Worm (Caenorhabditis elegans): ENCODE results near the gene srh-166.
"Not testable (repeated sequence)": the region's sequence is repeated elsewhere in the genome, so short reads cannot be mapped to it uniquely, and the experiment has no call there.

srh-166 gene

DNA sequence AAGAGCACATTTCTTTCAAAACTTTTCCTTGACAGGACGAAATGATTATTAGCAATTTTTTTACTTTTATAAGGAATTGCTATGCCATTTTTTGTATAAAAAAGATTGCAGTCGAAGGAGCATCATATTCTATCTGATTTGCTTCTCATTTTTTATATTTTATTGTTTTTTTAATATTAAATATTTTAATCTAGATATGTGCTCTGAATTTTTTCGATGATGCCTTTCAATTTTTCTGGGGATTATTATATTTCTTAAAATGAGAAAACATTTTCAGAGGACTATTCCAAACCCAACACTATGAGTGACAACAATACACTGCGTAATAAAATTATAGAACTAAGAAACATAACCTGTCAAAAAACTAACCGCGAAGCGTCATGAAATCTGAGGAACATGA lies 43.3 kb upstream of the srh-166 start, which contains the start of gene F26F2.4:
F26F2.4 (plus strand) TSS at position 301 of the 400 bp plus-strand sequence.
- not testable (repeated sequence) for TF ChIP-seq skn-1 (tag; optimal IDR thresholded peaks at IDR 0.05); efl-1 (optimal IDR thresholded peaks at IDR 0.05); efl-1 (GFP tag; optimal IDR thresholded peaks at IDR 0.05 in 1 of 2); fkh-10 (GFP tag; optimal IDR thresholded peaks at IDR 0.05)

DNA sequence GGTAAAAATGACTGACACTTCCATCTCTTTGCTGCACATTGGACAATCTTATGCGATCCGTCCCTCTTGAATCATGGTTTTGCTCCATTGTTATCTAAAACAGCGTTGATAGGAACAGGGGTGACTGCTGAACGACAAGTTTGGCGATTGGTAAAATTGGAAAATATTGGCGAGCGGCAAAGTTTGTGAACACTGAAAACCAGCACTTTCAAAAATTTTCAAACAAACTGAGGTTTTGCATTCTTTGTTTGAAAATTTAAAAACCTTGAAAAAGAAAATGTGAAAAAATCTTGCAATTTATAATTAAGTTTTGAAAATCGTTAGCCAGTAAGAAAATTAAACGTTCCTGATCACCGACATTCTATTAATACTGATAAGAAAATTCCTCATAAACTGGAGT lies 40.8 kb upstream of the srh-166 start, which contains the start of gene F26F2.3:
F26F2.3 (minus strand) TSS at position 101 of the 400 bp plus-strand sequence.
- TF ChIP-seq jun-1 (tag; optimal IDR thresholded peaks at IDR 0.05) (no peak), unc-30 (tag; optimal IDR thresholded peaks at IDR 0.05) (no peak), elt-2 (tag; optimal IDR thresholded peaks at IDR 0.05) (no peak), nhr-11 (tag; optimal IDR thresholded peaks at IDR 0.05) (no peak), dpl-1 (GFP tag; optimal IDR thresholded peaks at IDR 0.05) (no peak)

DNA sequence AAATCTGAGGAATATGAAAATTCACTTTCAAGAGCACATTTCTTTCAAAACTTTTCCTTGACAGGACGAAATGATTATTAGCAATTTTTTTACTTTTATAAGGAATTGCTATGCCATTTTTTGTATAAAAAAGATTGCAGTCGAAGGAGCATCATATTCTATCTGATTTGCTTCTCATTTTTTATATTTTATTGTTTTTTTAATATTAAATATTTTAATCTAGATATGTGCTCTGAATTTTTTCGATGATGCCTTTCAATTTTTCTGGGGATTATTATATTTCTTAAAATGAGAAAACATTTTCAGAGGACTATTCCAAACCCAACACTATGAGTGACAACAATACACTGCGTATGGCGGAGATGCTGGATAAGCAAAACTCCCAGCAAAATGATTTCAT lies 38.4 kb upstream of the srh-166 start, which contains the start of gene F26F2.13:
F26F2.13 (plus strand) TSS at position 301 of the 400 bp plus-strand sequence.
- TF ChIP-seq ama-1 (optimal IDR thresholded peaks at IDR 0.05); snu-23 (GFP tag; optimal IDR thresholded peaks at IDR 0.05); nhr-71 (tag; optimal IDR thresholded peaks at IDR 0.05): not testable (repeated sequence)

DNA sequence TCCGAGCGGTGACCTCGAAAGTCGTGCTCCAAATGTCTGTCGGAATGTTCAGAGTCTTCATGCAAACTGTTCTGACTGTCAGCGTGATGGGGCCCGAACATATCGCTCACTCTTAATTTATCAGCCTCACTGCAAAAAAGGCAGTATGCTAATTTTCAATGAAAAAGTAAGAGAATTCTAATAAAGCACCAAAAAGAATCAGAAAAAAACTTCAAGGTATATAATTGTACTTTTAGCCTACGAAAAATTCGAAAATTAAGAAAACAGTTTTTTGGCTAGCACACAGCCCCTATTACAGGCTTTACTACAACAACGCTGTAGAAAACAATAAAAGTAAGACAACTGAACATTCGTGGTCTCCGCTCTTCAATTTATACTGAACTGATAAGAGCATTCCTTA lies 36.1 kb upstream of the srh-166 start, which contains the start of gene F26F2.1:
F26F2.1 (minus strand) TSS at position 101 of the 400 bp plus-strand sequence.
- TF ChIP-seq nhr-28 (tag; optimal IDR thresholded peaks at IDR 0.05) (no peak), lin-14 (GFP tag; optimal IDR thresholded peaks at IDR 0.05) (no peak), C34B4.2 (tag; optimal IDR thresholded peaks at IDR 0.05) (no peak), elt-3 (tag; optimal IDR thresholded peaks at IDR 0.05) (no peak), nhr-77 (tag; optimal IDR thresholded peaks at IDR 0.05) (no peak), ets-5 (GFP tag; IDR thresholded peaks at IDR 0.05) (no peak), nhr-47 (tag; optimal IDR thresholded peaks at IDR 0.05) (no peak), swsn-7 (tag; optimal IDR thresholded peaks at IDR 0.05) (no peak), sptf-1 (tag; optimal IDR thresholded peaks at IDR 0.05) (no peak), lir-3 (tag; optimal IDR thresholded peaks at IDR 0.05; ENCODE audit: poor library complexity) (no peak)

DNA sequence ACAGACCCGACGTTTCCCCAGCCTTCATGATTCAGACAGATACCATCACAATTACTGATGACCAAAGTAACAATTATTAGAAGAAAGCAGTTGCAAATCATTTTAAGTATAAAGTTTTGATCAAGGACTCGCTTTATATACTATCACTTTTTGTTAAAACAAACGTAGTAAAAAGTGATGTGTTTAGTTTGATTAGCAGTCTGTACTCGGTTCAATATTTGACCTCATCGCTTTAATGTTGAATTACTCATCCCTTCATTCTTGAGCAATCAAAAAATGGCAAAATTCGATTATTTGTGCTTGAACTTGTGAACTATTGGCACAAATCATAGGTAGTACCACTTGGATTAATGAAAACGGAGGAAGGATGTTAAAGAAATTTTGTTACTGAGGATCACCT lies 32.6 kb upstream of the srh-166 start, which contains the start of gene abf-4:
abf-4 (minus strand) TSS at position 101 of the 400 bp plus-strand sequence.
- TF ChIP-seq elt-2 (tag; optimal IDR thresholded peaks at IDR 0.05) (no peak), dpl-1 (GFP tag; optimal IDR thresholded peaks at IDR 0.05) (no peak), isw-1 (GFP tag; IDR thresholded peaks at IDR 0.05) (no peak), rnt-1 (tag; optimal IDR thresholded peaks at IDR 0.05) (no peak), grh-1 (GFP tag; IDR thresholded peaks at IDR 0.05) (no peak)

DNA sequence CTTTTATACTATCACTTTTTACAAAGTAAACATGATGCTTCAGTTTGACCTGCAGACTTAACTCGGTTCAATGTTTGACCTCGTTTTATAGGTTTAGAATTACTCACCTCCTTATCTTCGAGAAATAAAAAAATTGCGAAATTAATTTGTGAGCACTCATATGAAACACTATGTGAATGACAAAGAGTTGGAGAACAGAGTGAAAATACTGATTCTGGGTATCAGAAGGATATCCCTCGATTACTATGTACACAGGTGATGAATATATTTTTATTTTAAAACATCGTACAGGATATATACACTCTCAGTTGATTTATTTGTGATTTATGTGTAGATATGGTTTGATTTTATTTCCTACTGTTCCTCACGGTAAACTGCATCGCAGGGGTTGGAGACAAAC lies 30.6 kb upstream of the srh-166 start, which contains the start of gene Y38H6C.23:
Y38H6C.23 (minus strand) TSS at position 101 of the 400 bp plus-strand sequence.
- TF ChIP-seq aly-2 (tag; optimal IDR thresholded peaks at IDR 0.05) (no peak), ztf-11 (tag; optimal IDR thresholded peaks at IDR 0.05) (no peak), lsy-2 (tag; optimal IDR thresholded peaks at IDR 0.05) (no peak), unc-30 (tag; optimal IDR thresholded peaks at IDR 0.05) (no peak), unc-62 (GFP tag; optimal IDR thresholded peaks at IDR 0.05) (no peak), dpl-1 (GFP tag; optimal IDR thresholded peaks at IDR 0.05) (no peak), efl-1 (optimal IDR thresholded peaks at IDR 0.05) (no peak), efl-1 (GFP tag; optimal IDR thresholded peaks at IDR 0.05 in 1 of 2) (no peak), hlh-17 (GFP tag; optimal IDR thresholded peaks at IDR 0.05; ENCODE audit: borderline replicate concordance) (no peak), ceh-8 (GFP tag; optimal IDR thresholded peaks at IDR 0.05) (no peak), pqm-1 (tag; optimal IDR thresholded peaks at IDR 0.05) (no peak), rnt-1 (tag; optimal IDR thresholded peaks at IDR 0.05) (no peak), sup-37 (GFP tag; optimal IDR thresholded peaks at IDR 0.05) (no peak), grh-1 (GFP tag; IDR thresholded peaks at IDR 0.05) (no peak), pag-3 (tag; optimal IDR thresholded peaks at IDR 0.05; ENCODE audit: borderline replicate concordance, insufficient read depth) (no peak), ceh-90 (tag; optimal IDR thresholded peaks at IDR 0.05) (no peak), snu-23 (GFP tag; optimal IDR thresholded peaks at IDR 0.05) (no peak), aha-1 (tag; optimal IDR thresholded peaks at IDR 0.05) (no peak)
